Fruit fly (Drosophila melanogaster) whole organism, embryonic: Measurements from ENCODE around the gene CG5892.

ENCODE experiments used
- Aef1 ChIP-seq: fragments of 200-800 bp; sonication (Bioruptor generic); IDR thresholded peaks from 3 replicates; pipeline ENCODE4 v1.3.6; 2022; ENCODE audit warnings: missing biosample characterization, missing genetic modification characterization
- BEAF-32 ChIP-seq: fragments of 200-800 bp; sonication (Bioruptor generic); optimal IDR thresholded peaks from 3 replicates; lab custom pipeline; 2017; ENCODE audit warnings: missing biosample characterization, missing genetic modification characterization, mild to moderate bottlenecking, moderate library complexity, missing genetic modification reagents
- CG10147 ChIP-seq: fragments of 200-800 bp; sonication (Bioruptor generic); optimal IDR thresholded peaks from 2 replicates; lab custom pipeline; 2019; ENCODE audit warnings: missing biosample characterization, mild to moderate bottlenecking, missing genetic modification characterization, moderate library complexity
- CG10267 ChIP-seq: fragments of 200-800 bp; sonication (Bioruptor generic); optimal IDR thresholded peaks from 2 replicates; lab custom pipeline; 2018; ENCODE audit warnings: missing biosample characterization, mild to moderate bottlenecking, missing genetic modification characterization, moderate library complexity
- CG10431 ChIP-seq: fragments of 200-800 bp; sonication (Bioruptor generic); optimal IDR thresholded peaks from 3 replicates; lab custom pipeline; 2018; ENCODE audit warnings: missing biosample characterization, mild to moderate bottlenecking, missing genetic modification characterization
- CG13123 ChIP-seq: fragments of 200-800 bp; sonication (Bioruptor generic); optimal IDR thresholded peaks from 2 replicates; lab custom pipeline; 2016; ENCODE audit warnings: missing biosample characterization, missing genetic modification characterization
- CG15011 ChIP-seq: fragments of 200-800 bp; sonication (Bioruptor generic); optimal IDR thresholded peaks from 3 replicates; lab custom pipeline; 2018; ENCODE audit warnings: missing biosample characterization, mild to moderate bottlenecking, missing genetic modification characterization
- CG15514 ChIP-seq: fragments of 200-800 bp; sonication (Bioruptor generic); optimal IDR thresholded peaks from 3 replicates; lab custom pipeline; 2017; ENCODE audit warnings: missing biosample characterization, missing genetic modification characterization, mild to moderate bottlenecking, moderate library complexity, missing genetic modification reagents
- CG1603 ChIP-seq: fragments of 200-800 bp; sonication (Bioruptor generic); optimal IDR thresholded peaks from 2 replicates; lab custom pipeline; 2019; ENCODE audit warnings: missing biosample characterization, mild to moderate bottlenecking, missing genetic modification characterization, moderate library complexity
- CG17361 ChIP-seq: fragments of 200-800 bp; sonication (Bioruptor generic); IDR thresholded peaks from 3 replicates; pipeline ENCODE4 v1.3.6; 2022; ENCODE audit warnings: missing biosample characterization, missing genetic modification characterization
- CG17385 ChIP-seq: fragments of 200-800 bp; sonication (Bioruptor generic); optimal IDR thresholded peaks from 3 replicates; lab custom pipeline; 2018; ENCODE audit warnings: missing biosample characterization, mild to moderate bottlenecking, missing genetic modification characterization
- CG2116 ChIP-seq: fragments of 200-800 bp; sonication (Bioruptor generic); optimal IDR thresholded peaks from 3 replicates; lab custom pipeline; 2018; ENCODE audit warnings: missing biosample characterization, mild to moderate bottlenecking, missing genetic modification characterization
- CG2712 ChIP-seq: fragments of 200-800 bp; optimal IDR thresholded peaks from 3 replicates; lab custom pipeline; 2019; ENCODE audit warnings: missing biosample characterization, mild to moderate bottlenecking, missing genetic modification characterization, moderate library complexity
- CG30020 ChIP-seq: fragments of 200-800 bp; optimal IDR thresholded peaks from 2 replicates; lab custom pipeline; 2019; ENCODE audit warnings: missing biosample characterization, mild to moderate bottlenecking, missing genetic modification characterization, moderate library complexity
- CG30403 ChIP-seq: fragments of 200-800 bp; sonication (Bioruptor generic); optimal IDR thresholded peaks from 3 replicates; lab custom pipeline; 2016; ENCODE audit warnings: missing biosample characterization, missing genetic modification characterization
- CG7839 ChIP-seq: fragments of 200-800 bp; sonication (Bioruptor generic); optimal IDR thresholded peaks from 3 replicates; lab custom pipeline; 2018; ENCODE audit warnings: missing biosample characterization, mild to moderate bottlenecking, missing genetic modification characterization, moderate library complexity
- CG7963 ChIP-seq: fragments of 200-800 bp; sonication (Bioruptor generic); IDR thresholded peaks from 3 replicates; pipeline ENCODE4 v1.3.6; 2022; ENCODE audit warnings: missing biosample characterization, missing genetic modification characterization; ENCODE audit not compliant: partially characterized antibody
- Chrac-16 ChIP-seq: fragments of 200-800 bp; sonication (Bioruptor generic); optimal IDR thresholded peaks from 3 replicates; lab custom pipeline; 2016; ENCODE audit warnings: missing biosample characterization, missing genetic modification characterization
- CrebB ChIP-seq: fragments of 200-800 bp; sonication (Bioruptor generic); optimal IDR thresholded peaks from 3 replicates; lab custom pipeline; 2018; ENCODE audit warnings: missing biosample characterization, mild to moderate bottlenecking, missing genetic modification characterization
- Ets65A ChIP-seq: fragments of 200-800 bp; sonication (Bioruptor generic); peaks from one replicate; lab custom pipeline; 2016; ENCODE audit warnings: missing biosample characterization, missing genetic modification characterization
- HLHmδ ChIP-seq: fragments of 200-800 bp; sonication (Bioruptor generic); optimal IDR thresholded peaks from 2 replicates; lab custom pipeline; 2018; ENCODE audit warnings: missing biosample characterization, mild to moderate bottlenecking, missing genetic modification characterization, moderate library complexity
- Max ChIP-seq: fragments of 200-800 bp; sonication (Bioruptor generic); optimal IDR thresholded peaks from 2 replicates; lab custom pipeline; 2016; ENCODE audit warnings: missing biosample characterization, mild to moderate bottlenecking, missing genetic modification characterization
- Med ChIP-seq: fragments of 200-800 bp; sonication (Bioruptor generic); peaks from one replicate; lab custom pipeline; 2016; ENCODE audit warnings: missing biosample characterization, missing genetic modification characterization, mild to moderate bottlenecking, inconsistent platforms, moderate library complexity
- NfI ChIP-seq: fragments of 200-800 bp; sonication (Bioruptor generic); optimal IDR thresholded peaks from 3 replicates; lab custom pipeline; 2018; ENCODE audit warnings: missing biosample characterization, mild to moderate bottlenecking, missing genetic modification characterization, moderate library complexity
- Ravus ChIP-seq: fragments of 200-800 bp; sonication (Bioruptor generic); IDR thresholded peaks from 2 replicates; pipeline ENCODE4 v1.3.6; 2022; ENCODE audit warnings: missing biosample characterization, missing genetic modification characterization
- Scr ChIP-seq: fragments of 200-800 bp; sonication (Bioruptor generic); IDR thresholded peaks from 2 replicates; pipeline ENCODE4 v1.3.6; 2022; ENCODE audit warnings: missing biosample characterization, missing genetic modification characterization; ENCODE audit not compliant: partially characterized antibody
- Sin3A ChIP-seq: fragments of >200 bp; optimal IDR thresholded peaks from 2 replicates; lab custom pipeline; 2018
- Ssrp ChIP-seq: fragments of 200-800 bp; sonication (Bioruptor generic); optimal IDR thresholded peaks from 2 replicates; lab custom pipeline; 2018; ENCODE audit warnings: missing biosample characterization, mild to moderate bottlenecking, missing genetic modification characterization, moderate library complexity
- Xrp1 ChIP-seq: fragments of 200-800 bp; sonication (Bioruptor generic); IDR thresholded peaks from 2 replicates; pipeline ENCODE4 v1.3.6; 2022; ENCODE audit warnings: missing biosample characterization, missing genetic modification characterization
- YL-1 ChIP-seq: fragments of 200-800 bp; sonication (Bioruptor generic); optimal IDR thresholded peaks from 3 replicates; lab custom pipeline; 2017; ENCODE audit warnings: missing biosample characterization, mild to moderate bottlenecking, missing genetic modification characterization
- bigmax ChIP-seq: fragments of 200-800 bp; sonication (Bioruptor generic); optimal IDR thresholded peaks from 2 replicates; lab custom pipeline; 2018; ENCODE audit warnings: missing biosample characterization, mild to moderate bottlenecking, missing genetic modification characterization
- chif ChIP-seq, 2 experiments: fragments of 200-800 bp; sonication (Bioruptor generic); optimal IDR thresholded peaks; 3 replicates each; lab custom pipeline; 2016; ENCODE audit warnings: missing biosample characterization in 2 of 2, missing genetic modification characterization in 2 of 2
- corto ChIP-seq: fragments of 200-800 bp; sonication (Bioruptor generic); optimal IDR thresholded peaks from 2 replicates; lab custom pipeline; 2016; ENCODE audit warnings: missing biosample characterization, mild to moderate bottlenecking, missing genetic modification characterization, moderate library complexity
- crp ChIP-seq, 2 experiments: fragments of 200-800 bp; sonication (Bioruptor generic); optimal IDR thresholded peaks; 2 replicates in 1 of 2; 3 replicates in 1 of 2; lab custom pipeline; 2017; ENCODE audit warnings: missing biosample characterization in 2 of 2, missing genetic modification characterization in 2 of 2, mild to moderate bottlenecking in 1 of 2, moderate library complexity in 1 of 2
- dan ChIP-seq: fragments of 200-800 bp; sonication (Bioruptor generic); IDR thresholded peaks from 2 replicates; pipeline ENCODE4 v1.3.6; 2022; ENCODE audit warnings: missing biosample characterization, missing genetic modification characterization
- dm ChIP-seq: fragments of 200-800 bp; sonication (Bioruptor generic); optimal IDR thresholded peaks from 3 replicates; lab custom pipeline; 2016; ENCODE audit warnings: missing biosample characterization, missing genetic modification characterization
- dpn ChIP-seq, 2 experiments: fragments of 200-800 bp; sonication (Bioruptor generic); optimal IDR thresholded peaks; 3 replicates each; lab custom pipeline; 2016; ENCODE audit warnings: missing biosample characterization in 2 of 2, missing genetic modification characterization in 2 of 2
- emc ChIP-seq: fragments of 200-800 bp; sonication (Bioruptor generic); optimal IDR thresholded peaks from 2 replicates; lab custom pipeline; 2016; ENCODE audit warnings: missing biosample characterization, missing genetic modification characterization
- ewg ChIP-seq: fragments of 200-800 bp; sonication (Bioruptor generic); optimal IDR thresholded peaks from 3 replicates; lab custom pipeline; 2017; ENCODE audit warnings: mild to moderate bottlenecking, missing biosample characterization, missing genetic modification reagents, missing genetic modification characterization
- grau ChIP-seq: fragments of 200-800 bp; optimal IDR thresholded peaks from 3 replicates; lab custom pipeline; 2019; ENCODE audit warnings: missing biosample characterization, mild to moderate bottlenecking, missing genetic modification characterization, moderate library complexity
- jigr1 ChIP-seq: fragments of 200-800 bp; sonication (Bioruptor generic); IDR thresholded peaks from 3 replicates; pipeline ENCODE4 v1.3.6; 2022; ENCODE audit warnings: missing biosample characterization, missing genetic modification characterization
- lilli ChIP-seq: fragments of 200-800 bp; sonication (Bioruptor generic); optimal IDR thresholded peaks from 3 replicates; lab custom pipeline; 2016; ENCODE audit warnings: missing biosample characterization, missing genetic modification characterization
- mam ChIP-seq: fragments of 200-800 bp; sonication (Bioruptor generic); optimal IDR thresholded peaks from 3 replicates; lab custom pipeline; 2016; ENCODE audit warnings: missing biosample characterization, missing genetic modification characterization
- pnt ChIP-seq: fragments of 200-800 bp; sonication (Bioruptor generic); optimal IDR thresholded peaks from 3 replicates; lab custom pipeline; 2016; ENCODE audit warnings: missing biosample characterization, missing genetic modification characterization
- pum ChIP-seq: fragments of 200-800 bp; sonication (Bioruptor generic); optimal IDR thresholded peaks from 2 replicates; lab custom pipeline; 2016; ENCODE audit warnings: missing biosample characterization, missing genetic modification characterization
- slbo ChIP-seq: fragments of 200-800 bp; sonication (Bioruptor generic); IDR thresholded peaks from 2 replicates; pipeline ENCODE4 v1.3.6; 2022; ENCODE audit warnings: missing biosample characterization, missing genetic modification characterization
- slp2 ChIP-seq: fragments of 200-800 bp; sonication (Bioruptor generic); optimal IDR thresholded peaks from 2 replicates; lab custom pipeline; 2016; ENCODE audit warnings: missing biosample characterization, missing genetic modification characterization
- sqz ChIP-seq: fragments of 200-800 bp; sonication (Bioruptor generic); optimal IDR thresholded peaks from 3 replicates; lab custom pipeline; 2018; ENCODE audit warnings: missing biosample characterization, mild to moderate bottlenecking, missing genetic modification characterization
- sr ChIP-seq: fragments of 200-800 bp; sonication (Bioruptor generic); IDR thresholded peaks from 3 replicates; pipeline ENCODE4 v1.3.6; 2022; ENCODE audit warnings: missing biosample characterization, missing genetic modification characterization
- tin ChIP-seq: fragments of 200-800 bp; sonication (Bioruptor generic); optimal IDR thresholded peaks from 3 replicates; lab custom pipeline; 2016; ENCODE audit warnings: missing biosample characterization, missing genetic modification characterization
- twi ChIP-seq: fragments of 200-800 bp; optimal IDR thresholded peaks from 2 replicates; lab custom pipeline; 2019; ENCODE audit warnings: missing biosample characterization, mild to moderate bottlenecking, missing genetic modification characterization, moderate library complexity

CG5892 gene

DNA sequence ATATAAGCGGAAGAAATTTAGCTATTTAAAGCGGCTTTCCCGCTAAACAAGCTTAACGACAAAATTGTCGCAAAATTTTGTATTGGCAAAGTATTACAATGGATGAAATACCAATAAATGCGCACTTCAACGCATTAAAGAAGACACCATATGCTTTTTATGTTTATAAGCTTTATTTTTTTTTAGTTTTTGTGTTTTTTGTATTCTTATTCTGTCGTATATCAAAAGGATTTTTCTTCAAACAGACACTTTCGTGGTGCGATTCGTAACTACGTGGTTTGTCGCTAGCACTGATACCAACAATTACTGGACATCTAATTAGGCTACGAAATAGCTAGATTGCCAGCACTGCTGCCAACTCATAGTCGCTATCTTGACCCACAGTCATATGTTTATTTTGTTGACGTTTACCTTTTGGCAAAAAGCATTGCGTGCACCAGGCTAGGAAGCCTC, 27.7 kb upstream of the CG5892 start, which contains the start of gene Ddrgk1 (continued):
- TF ChIP-seq CG7839 (tag; lab: Kevin White, UChicago) (peak; percentile 11), corto (GFP tag; lab: Kevin White, UChicago) (no peak), Xrp1 (GFP tag; lab: Robert Waterston, UW) (peak; percentile 31; the same call in 1 of the 2 replicates), CG2116 (GFP tag; lab: Kevin White, UChicago) (peak; percentile 32), CG1603 (tag; lab: Kevin White, UChicago) (peak; percentile 99), Ets65A (GFP tag; lab: Kevin White, UChicago) (peak; percentile 68), Ravus (no peak), Scr (GFP tag; lab: Robert Waterston, UW) (no peak), dpn (GFP tag; optimal IDR thresholded peaks at IDR 0.05; lab: Kevin White, UChicago) (peak; percentile 13 to 26), jigr1 (GFP tag; lab: Robert Waterston, UW) (no peak), emc (GFP tag; lab: Kevin White, UChicago) (no peak), dm (GFP tag; lab: Kevin White, UChicago) (no peak), CG30020 (peak; percentile 89), CG17361 (GFP tag; lab: Robert Waterston, UW) (0 out of 3 replicates have a peak, but pooled peaks have one; percentile 30), tin (GFP tag; lab: Kevin White, UChicago) (no peak), Aef1 (GFP tag; lab: Robert Waterston, UW) (0 out of 3 replicates have a peak, but pooled peaks have one; percentile 22), CG13123 (GFP tag; lab: Kevin White, UChicago) (no peak), twi (tag; lab: Kevin White, UChicago) (peak; percentile 73), CrebB (tag; lab: Kevin White, UChicago) (no peak), Max (GFP tag; lab: Kevin White, UChicago) (peak; percentile 33), pum (GFP tag; lab: Kevin White, UChicago) (peak; percentile 34), crp (GFP tag; optimal IDR thresholded peaks at IDR 0.05; lab: Kevin White, UChicago) (peak; percentile 59 to 88), mam (GFP tag; lab: Kevin White, UChicago) (peak; percentile 31), CG15514 (GFP tag; lab: Kevin White, UChicago) (peak; percentile 52), CG10147 (GFP tag; lab: Kevin White, UChicago) (peak; percentile 4), bigmax (GFP tag; lab: Kevin White, UChicago) (no peak), BEAF-32 (GFP tag; lab: Kevin White, UChicago) (peak; percentile 13), CG2712 (tag; lab: Kevin White, UChicago) (peak; percentile 40), pnt (peak; percentile 13), HLHmδ (GFP tag; lab: Kevin White, UChicago) (no peak), CG17385 (GFP tag; lab: Kevin White, UChicago) (no peak), ewg (GFP tag; lab: Kevin White, UChicago) (no peak), CG7963 (GFP tag; lab: Robert Waterston, UW) (no peak), Chrac-16 (GFP tag; lab: Kevin White, UChicago) (peak; percentile 6), chif (GFP tag; optimal IDR thresholded peaks at IDR 0.05; lab: Kevin White, UChicago) (peak in 1 of 2 experiments; percentile 12), slp2 (GFP tag; lab: Kevin White, UChicago) (no peak), slbo (GFP tag; lab: Robert Waterston, UW) (peak; percentile 43; the same call in 1 of the 2 replicates), sr (no peak), sqz (no peak), CG15011 (no peak), CG10431 (no peak), YL-1 (GFP tag; lab: Kevin White, UChicago) (peak; percentile 30), NfI (GFP tag; lab: Kevin White, UChicago) (peak; percentile 23), Ssrp (tag; lab: Kevin White, UChicago) (peak; percentile 7), CG30403 (GFP tag; lab: Kevin White, UChicago) (peak; percentile 42), grau (peak; percentile 30), lilli (GFP tag; lab: Kevin White, UChicago) (peak; percentile 53), Med (GFP tag; lab: Kevin White, UChicago) (peak; percentile 81), dan (GFP tag; lab: Robert Waterston, UW) (no peak), CG10267 (tag; lab: Kevin White, UChicago) (peak; percentile 18), Sin3A (peak; percentile 14)
